Fruit fly (Drosophila melanogaster) whole organism, wandering third instar larva: ENCODE measurements around the gene CG6865.

Experiments used
- Abd-B ChIP-seq: fragments of >200 bp; optimal IDR thresholded peaks from 2 replicates; lab custom pipeline; 2017; ENCODE audit warnings: missing biosample characterization, missing genetic modification characterization
- CG32264 ChIP-seq: fragments of 200-800 bp; sonication (Bioruptor generic); optimal IDR thresholded peaks from 2 replicates; lab custom pipeline; 2016; ENCODE audit warnings: missing biosample characterization, missing genetic modification characterization
- CG9705 ChIP-seq: fragments of 200-800 bp; sonication (Bioruptor generic); optimal IDR thresholded peaks from 2 replicates; lab custom pipeline; 2018; ENCODE audit warnings: missing biosample characterization, mild to moderate bottlenecking, missing genetic modification characterization
- CrebA ChIP-seq: fragments of 200-800 bp; sonication (Bioruptor generic); optimal IDR thresholded peaks from 2 replicates; lab custom pipeline; 2016; ENCODE audit warnings: missing biosample characterization, mild to moderate bottlenecking, missing genetic modification characterization, borderline replicate concordance
- Dfd ChIP-seq: fragments of >200 bp; optimal IDR thresholded peaks from 2 replicates; lab custom pipeline; 2017; ENCODE audit warnings: missing biosample characterization, missing genetic modification characterization
- Dif ChIP-seq: fragments of 200-275, 200-300 bp; sonication (Bioruptor generic); optimal IDR thresholded peaks from 2 replicates; lab custom pipeline; 2018; ENCODE audit warnings: missing biosample characterization, missing genetic modification characterization; ENCODE audit not compliant: partially characterized antibody
- GATAd ChIP-seq: sonication (Bioruptor generic); optimal IDR thresholded peaks from 2 replicates; lab custom pipeline; 2016; ENCODE audit warnings: missing biosample characterization, missing genetic modification characterization
- HLH106 ChIP-seq: fragments of 200-800 bp; optimal IDR thresholded peaks from 3 replicates; lab custom pipeline; 2019; ENCODE audit warnings: missing biosample characterization, mild to moderate bottlenecking, missing genetic modification characterization, moderate library complexity
- Hnf4 ChIP-seq: fragments of 200-800 bp; sonication (Bioruptor generic); optimal IDR thresholded peaks from 2 replicates; lab custom pipeline; 2016; ENCODE audit warnings: missing biosample characterization, mild to moderate bottlenecking, missing genetic modification characterization
- Hr78 ChIP-seq: fragments of >200 bp; optimal IDR thresholded peaks from 2 replicates; lab custom pipeline; 2017; ENCODE audit warnings: missing biosample characterization, missing genetic modification characterization
- Hr83 ChIP-seq: fragments of 200-300 bp; sonication (Bioruptor generic); optimal IDR thresholded peaks from 2 replicates; lab custom pipeline; 2016; ENCODE audit warnings: missing biosample characterization, mild to moderate bottlenecking, missing genetic modification characterization, moderate library complexity; ENCODE audit not compliant: poor library complexity, severe bottlenecking
- Jra ChIP-seq: sonication (Bioruptor generic); optimal IDR thresholded peaks from 2 replicates; lab custom pipeline; 2016; ENCODE audit warnings: missing biosample characterization, missing genetic modification characterization
- Mio ChIP-seq: sonication (Bioruptor generic); optimal IDR thresholded peaks from 2 replicates; lab custom pipeline; 2016; ENCODE audit warnings: missing biosample characterization, missing genetic modification characterization
- Myc ChIP-seq: fragments of >200 bp; optimal IDR thresholded peaks from 2 replicates; lab custom pipeline; 2017
- N ChIP-seq: fragments of >200 bp; optimal IDR thresholded peaks from 2 replicates; lab custom pipeline; 2018; ENCODE audit warnings: missing biosample characterization, missing external identifiers, missing genetic modification characterization
- OdsH ChIP-seq: fragments of 200-800 bp; sonication (Bioruptor generic); optimal IDR thresholded peaks from 2 replicates; lab custom pipeline; 2016; ENCODE audit warnings: missing biosample characterization, mild to moderate bottlenecking, missing genetic modification characterization
- Rel ChIP-seq, 2 experiments: fragments of 200-800 bp; sonication (Bioruptor generic) in 1 of 2; optimal IDR thresholded peaks; 2 replicates in 1 of 2; 3 replicates in 1 of 2; lab custom pipeline; 2016 to 2019; ENCODE audit warnings: mild to moderate bottlenecking in 2 of 2, missing biosample characterization in 2 of 2, missing genetic modification characterization in 2 of 2, moderate library complexity in 1 of 2
- Sp1 ChIP-seq: fragments of 200-800 bp; sonication (Bioruptor generic); optimal IDR thresholded peaks from 3 replicates; lab custom pipeline; 2019; ENCODE audit warnings: missing biosample characterization, mild to moderate bottlenecking, missing genetic modification characterization, moderate library complexity
- Vsx2 ChIP-seq: fragments of 200-300, 225-300 bp; sonication (Bioruptor generic); optimal IDR thresholded peaks from 2 replicates; lab custom pipeline; 2018; ENCODE audit warnings: missing biosample characterization, missing genetic modification characterization; ENCODE audit not compliant: partially characterized antibody
- br ChIP-seq: fragments of 200-800 bp; sonication (Bioruptor generic); optimal IDR thresholded peaks from 2 replicates; lab custom pipeline; 2016; ENCODE audit warnings: missing biosample characterization, missing genetic modification characterization
- brk ChIP-seq: fragments of 200-800 bp; sonication (Bioruptor generic); optimal IDR thresholded peaks from 2 replicates; lab custom pipeline; 2016; ENCODE audit warnings: missing biosample characterization, mild to moderate bottlenecking, missing genetic modification characterization
- dl ChIP-seq, 2 experiments: fragments of 175-275, 200-275 bp in 1 of 2; fragments of 200-275 bp in 1 of 2; sonication (Bioruptor generic); optimal IDR thresholded peaks; lab custom pipeline; 2018; ENCODE audit warnings: mild to moderate bottlenecking in 2 of 2, missing biosample characterization in 2 of 2, missing genetic modification characterization in 2 of 2, moderate library complexity in 2 of 2; ENCODE audit not compliant: partially characterized antibody in 2 of 2, insufficient read depth in 1 of 2
- dmrt93B ChIP-seq: fragments of 200-800 bp; sonication (Bioruptor generic); optimal IDR thresholded peaks from 2 replicates; lab custom pipeline; 2018; ENCODE audit warnings: missing biosample characterization, mild to moderate bottlenecking, missing genetic modification characterization
- dsf ChIP-seq: sonication (Bioruptor generic); optimal IDR thresholded peaks from 2 replicates; lab custom pipeline; 2016; ENCODE audit warnings: missing biosample characterization, missing genetic modification characterization, borderline replicate concordance
- ey ChIP-seq: fragments of 200-800 bp; sonication (Bioruptor generic); optimal IDR thresholded peaks from 2 replicates; lab custom pipeline; 2016; ENCODE audit warnings: missing biosample characterization, missing genetic modification characterization
- foxo ChIP-seq, 2 experiments: fragments of 200-800 bp; sonication (Bioruptor generic); optimal IDR thresholded peaks; 2 replicates in 1 of 2; 3 replicates in 1 of 2; lab custom pipeline; 2016 to 2017; ENCODE audit warnings: missing biosample characterization in 2 of 2, missing genetic modification characterization in 2 of 2
- fru ChIP-seq: fragments of 200-800 bp; sonication (Bioruptor generic); optimal IDR thresholded peaks from 3 replicates; lab custom pipeline; 2016; ENCODE audit warnings: missing biosample characterization, mild to moderate bottlenecking, missing genetic modification characterization
- h ChIP-seq: fragments of 200-800 bp; sonication (Bioruptor generic); optimal IDR thresholded peaks from 3 replicates; lab custom pipeline; 2016; ENCODE audit warnings: missing biosample characterization, mild to moderate bottlenecking, missing genetic modification characterization
- jim ChIP-seq: fragments of 175-275, 200-325 bp; sonication (Bioruptor generic); optimal IDR thresholded peaks from 2 replicates; lab custom pipeline; 2016; ENCODE audit warnings: missing biosample characterization, mild to moderate bottlenecking, missing genetic modification characterization
- lola ChIP-seq: fragments of >200 bp; optimal IDR thresholded peaks from 2 replicates; lab custom pipeline; 2017; ENCODE audit warnings: missing biosample characterization, missing genetic modification characterization
- pan ChIP-seq: fragments of >200 bp; optimal IDR thresholded peaks from 2 replicates; lab custom pipeline; 2017
- psq ChIP-seq: fragments of 200-800 bp; sonication (Bioruptor generic); optimal IDR thresholded peaks from 3 replicates; lab custom pipeline; 2017; ENCODE audit warnings: missing biosample characterization, mild to moderate bottlenecking, missing genetic modification characterization, moderate library complexity
- rgr ChIP-seq: fragments of 200-800 bp; sonication (Bioruptor generic); optimal IDR thresholded peaks from 3 replicates; lab custom pipeline; 2016; ENCODE audit warnings: missing biosample characterization, mild to moderate bottlenecking, missing genetic modification characterization
- sage ChIP-seq: fragments of 200-800 bp; sonication (Bioruptor generic); optimal IDR thresholded peaks from 2 replicates; lab custom pipeline; 2016; ENCODE audit warnings: missing biosample characterization, mild to moderate bottlenecking, missing genetic modification characterization
- sv ChIP-seq: fragments of 200-800 bp; sonication (Bioruptor generic); optimal IDR thresholded peaks from 3 replicates; lab custom pipeline; 2016; ENCODE audit warnings: missing biosample characterization, missing genetic modification characterization
- tai ChIP-seq: sonication (Bioruptor generic); optimal IDR thresholded peaks from 2 replicates; lab custom pipeline; 2016; ENCODE audit warnings: missing biosample characterization, missing genetic modification characterization
- usp ChIP-seq: fragments of >200 bp; optimal IDR thresholded peaks from 2 replicates; lab custom pipeline; 2017; ENCODE audit warnings: missing biosample characterization, missing genetic modification characterization
- woc ChIP-seq: sonication (Bioruptor generic); optimal IDR thresholded peaks from 2 replicates; lab custom pipeline; 2016; ENCODE audit warnings: missing biosample characterization, mild to moderate bottlenecking, missing genetic modification characterization

The CG6865 gene

DNA sequence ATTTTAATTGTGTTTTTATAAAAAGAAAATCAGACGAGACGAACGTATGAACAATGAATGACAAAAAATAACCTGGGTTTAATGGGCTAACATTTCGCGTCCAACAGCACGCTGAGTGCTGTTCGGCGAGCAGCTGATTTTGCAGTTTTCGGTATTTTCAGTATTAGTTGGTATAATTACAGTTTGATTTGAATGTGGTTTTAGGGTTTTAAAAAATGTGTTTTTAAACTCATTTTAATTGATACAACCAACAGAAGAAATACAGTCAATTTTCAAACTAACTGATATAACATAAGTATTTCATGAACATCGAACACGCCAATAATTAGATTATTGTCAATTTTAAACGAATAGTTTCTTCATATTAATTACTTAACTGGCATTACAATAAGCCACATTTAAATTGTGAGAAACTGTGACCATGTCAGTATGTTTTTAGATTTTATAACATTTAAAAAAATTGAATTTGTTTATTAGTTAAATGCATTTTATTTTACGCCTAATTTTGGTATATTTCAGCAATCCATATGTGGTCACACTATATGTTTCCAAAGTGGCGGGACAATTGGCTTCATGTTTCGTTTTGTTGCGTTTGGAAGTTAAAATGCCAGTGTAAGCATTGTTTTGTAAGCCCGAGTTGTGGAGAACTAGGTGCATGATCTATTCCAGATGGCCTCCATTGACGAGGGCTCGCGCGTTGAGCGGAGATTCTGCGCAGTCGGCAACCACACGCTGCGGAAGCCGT, 42.6 kb upstream of the CG6865 start, which contains the start of the genes CG14073 and HipHop:
TSS of gene CG14073 (minus strand) at position 38 of the 745 bp plus-strand sequence.
TSS of gene HipHop (plus strand) at position 534 of the 745 bp plus-strand sequence.
- TF ChIP-seq Dif (GFP tag; lab: Kevin White, UChicago), result peak; percentile 18
- TF ChIP-seq Myc, result no peak
- peak; percentile 38 for TF ChIP-seq Vsx2 (GFP tag; lab: Kevin White, UChicago)

- no peak for TF ChIP-seq Hr78 (GFP tag; lab: Kevin White, UChicago)
- no peak for TF ChIP-seq Jra
- TF ChIP-seq dmrt93B (GFP tag; lab: Kevin White, UChicago), result no peak
- TF ChIP-seq rgr (GFP tag; lab: Kevin White, UChicago), result no peak
- no peak for TF ChIP-seq ey (GFP tag; lab: Kevin White, UChicago)
- TF ChIP-seq Dfd (GFP tag; lab: Kevin White, UChicago), result no peak
- no peak for TF ChIP-seq Myc
- TF ChIP-seq fru (GFP tag; lab: Kevin White, UChicago), result no peak
- no peak for TF ChIP-seq sv (GFP tag; lab: Kevin White, UChicago)
These were observed 41.4 kb upstream of the CG6865 start for dm6 chr3L:18822049-18822448.

- peak; percentile 36 for TF ChIP-seq CG32264 (GFP tag; lab: Kevin White, UChicago)
- TF ChIP-seq Mio (GFP tag; lab: Kevin White, UChicago), result peak; percentile 27
- no peak for TF ChIP-seq GATAd (GFP tag; lab: Kevin White, UChicago)
- no peak for TF ChIP-seq N
- peak; percentile 98 for TF ChIP-seq CrebA
- no peak for TF ChIP-seq usp (GFP tag; lab: Kevin White, UChicago)
- no peak for TF ChIP-seq ey (GFP tag; lab: Kevin White, UChicago)
- peak; percentile 74 for TF ChIP-seq psq (GFP tag; lab: Kevin White, UChicago)
- peak; percentile 3 for TF ChIP-seq Hr83
- peak; percentile 1 for TF ChIP-seq Dif (GFP tag; lab: Kevin White, UChicago)
- TF ChIP-seq Vsx2 (GFP tag; lab: Kevin White, UChicago), result no peak
- TF ChIP-seq rgr (GFP tag; lab: Kevin White, UChicago), result peak; percentile 60
- peak; percentile 59 for TF ChIP-seq h (GFP tag; lab: Kevin White, UChicago)
- peak; percentile 75 for TF ChIP-seq sage (GFP tag; lab: Kevin White, UChicago)
- no peak for TF ChIP-seq lola (GFP tag; lab: Kevin White, UChicago)
- TF ChIP-seq dl (GFP tag; optimal IDR thresholded peaks at IDR 0.05; lab: Kevin White, UChicago; ENCODE audit: insufficient read depth in 1 of 2, partially characterized antibody in 2 of 2), result no peak
- peak; percentile 70 for TF ChIP-seq OdsH
- no peak for TF ChIP-seq Myc
- TF ChIP-seq Abd-B (GFP tag; lab: Kevin White, UChicago), result no peak
- peak; percentile 68 for TF ChIP-seq HLH106 (tag; lab: Kevin White, UChicago)
- peak; percentile 89 for TF ChIP-seq jim
- TF ChIP-seq foxo (GFP tag; optimal IDR thresholded peaks at IDR 0.05; lab: Kevin White, UChicago), result peak; percentile 53 to 84
- TF ChIP-seq fru (GFP tag; lab: Kevin White, UChicago), result peak; percentile 76
- TF ChIP-seq Rel (GFP tag; optimal IDR thresholded peaks at IDR 0.05; lab: Kevin White, UChicago), result peak; percentile 93
- peak; percentile 91 for TF ChIP-seq Rel (tag; optimal IDR thresholded peaks at IDR 0.05; lab: Kevin White, UChicago)
- no peak for TF ChIP-seq dsf (GFP tag; lab: Kevin White, UChicago)
- peak; percentile 78 for TF ChIP-seq woc
- TF ChIP-seq Jra, result peak; percentile 52
- peak; percentile 75 for TF ChIP-seq br
- peak; percentile 48 for TF ChIP-seq dmrt93B (GFP tag; lab: Kevin White, UChicago)
- peak; percentile 56 for TF ChIP-seq Hnf4
- TF ChIP-seq CG9705, result peak; percentile 90
- TF ChIP-seq Dfd (GFP tag; lab: Kevin White, UChicago), result no peak
- TF ChIP-seq Hr78 (GFP tag; lab: Kevin White, UChicago), result no peak
- peak; percentile 8 for TF ChIP-seq sv (GFP tag; lab: Kevin White, UChicago)
- TF ChIP-seq pan (lab: Kevin White, UChicago), result no peak
- peak; percentile 99 for TF ChIP-seq Sp1 (GFP tag; lab: Kevin White, UChicago)
- peak; percentile 21 for TF ChIP-seq brk
- TF ChIP-seq tai, result no peak
These were observed 40.8 kb upstream of the CG6865 start, which contains the start of gene Cat for dm6 chr3L:18822450-18823220. Gene Cat (plus strand): TSS chr3L:18822604.
